Worm (Caenorhabditis elegans): ENCODE measurements around the gene C44C10.5.

- TF ChIP-seq nhr-11 (tag; optimal IDR thresholded peaks at IDR 0.05) (no peak), lsy-2 (tag; optimal IDR thresholded peaks at IDR 0.05) (no peak), ama-1 (optimal IDR thresholded peaks at IDR 0.05) (no peak), nhr-41 (GFP tag; IDR thresholded peaks at IDR 0.05) (no peak)
Measured at ce11 chrX:11641562-11641961, 48.8 kb upstream of the C44C10.5 start.
